Fruit fly (Drosophila melanogaster) S2 (cell line): ENCODE measurements around the gene CG6067.

Experiments
- CG8478 ChIP-seq: fragments of >200 bp; optimal IDR thresholded peaks from 2 replicates; lab custom pipeline; 2018
- CTCF ChIP-seq, 2 experiments: fragments of >200 bp; optimal IDR thresholded peaks; 2 replicates each; lab custom pipeline; 2018

DNA sequence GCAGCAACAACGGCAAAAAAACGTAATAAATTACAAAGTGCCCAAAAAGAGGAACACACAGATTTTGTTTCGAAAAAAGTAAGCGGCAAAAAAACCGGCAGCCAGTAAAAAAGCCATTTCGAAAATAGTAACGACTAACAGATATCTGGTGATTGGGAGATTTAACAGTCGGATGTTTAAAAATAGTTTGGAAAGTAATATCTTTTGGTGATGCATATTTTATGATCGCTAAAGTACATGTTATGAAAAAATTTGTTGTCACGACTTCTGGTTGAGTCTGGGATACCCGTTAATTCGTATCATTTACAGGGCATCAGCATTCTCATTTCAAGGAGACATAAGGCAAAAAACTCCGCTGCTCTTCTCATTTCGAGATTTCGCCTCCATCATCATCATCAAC, 32.3 kb upstream of the CG6067 start:
- TF ChIP-seq CG8478 (lab: Kevin White, UChicago) (no peak), CTCF (optimal IDR thresholded peaks at IDR 0.05; lab: Kevin White, UChicago) (no peak)
